Fruit fly (Drosophila melanogaster): ENCODE data around the gene CG13032.

DNA sequence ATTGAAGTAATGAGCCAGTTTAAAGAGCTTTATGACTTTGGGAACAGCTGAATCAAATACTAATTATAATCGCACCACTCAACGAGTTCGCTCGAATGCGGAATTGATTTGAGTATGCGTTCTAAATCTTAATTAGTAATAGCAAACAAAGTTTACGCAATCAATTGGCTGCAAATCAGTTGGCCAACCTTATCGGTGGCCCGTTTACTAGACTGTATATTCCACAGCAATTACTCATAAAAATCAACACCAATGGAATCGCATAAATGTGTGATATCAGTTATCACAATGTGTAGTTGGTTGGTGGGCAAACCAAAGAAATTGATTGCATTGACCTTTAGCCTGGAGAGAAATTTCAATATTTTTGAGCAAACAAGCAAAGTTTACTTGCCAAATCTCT, 21.2 kb upstream of the CG13032 start:
- TF ChIP-seq CG8478 (optimal IDR thresholded peaks at IDR 0.05): no peak
- TF ChIP-seq CTCF (optimal IDR thresholded peaks at IDR 0.05): no peak

All from S2 (cell line).